Fruit fly (Drosophila melanogaster) whole organism, embryonic: ENCODE measurements around the gene CG12299.

Experiments used
- Aef1 ChIP-seq: fragments of 200-800 bp; sonication (Bioruptor generic); IDR thresholded peaks from 3 replicates; pipeline ENCODE4 v1.3.6; 2022; ENCODE audit warnings: missing biosample characterization, missing genetic modification characterization
- Atf3 ChIP-seq: fragments of 200-800 bp; sonication (Bioruptor generic); optimal IDR thresholded peaks from 3 replicates; lab custom pipeline; 2016; ENCODE audit warnings: missing biosample characterization, missing genetic modification characterization
- CG10979 ChIP-seq: fragments of 200-800 bp; sonication (Bioruptor generic); optimal IDR thresholded peaks from 2 replicates; lab custom pipeline; 2018; ENCODE audit warnings: missing biosample characterization, mild to moderate bottlenecking, missing genetic modification characterization, moderate library complexity
- CG13624 ChIP-seq: fragments of 200-800 bp; sonication (Bioruptor generic); optimal IDR thresholded peaks from 2 replicates; lab custom pipeline; 2016; ENCODE audit warnings: missing biosample characterization, missing genetic modification characterization
- CG15696 ChIP-seq: fragments of 200-800 bp; sonication (Bioruptor generic); optimal IDR thresholded peaks from 2 replicates; lab custom pipeline; 2019; ENCODE audit warnings: missing biosample characterization, mild to moderate bottlenecking, missing genetic modification characterization, moderate library complexity
- CG17829 ChIP-seq: fragments of 200-800 bp; optimal IDR thresholded peaks from 2 replicates; lab custom pipeline; 2019; ENCODE audit warnings: missing biosample characterization, mild to moderate bottlenecking, missing genetic modification characterization, moderate library complexity
- CG31388 ChIP-seq: fragments of 200-800 bp; sonication (Bioruptor generic); optimal IDR thresholded peaks from 2 replicates; lab custom pipeline; 2016; ENCODE audit warnings: missing biosample characterization, missing genetic modification characterization
- CG3407 ChIP-seq: fragments of 200-800 bp; sonication (Bioruptor generic); optimal IDR thresholded peaks from 2 replicates; lab custom pipeline; 2018; ENCODE audit warnings: missing biosample characterization, mild to moderate bottlenecking, missing genetic modification characterization
- CG5180 ChIP-seq: fragments of 200-800 bp; sonication (Bioruptor generic); optimal IDR thresholded peaks from 3 replicates; lab custom pipeline; 2017; ENCODE audit warnings: missing biosample characterization, missing genetic modification characterization, mild to moderate bottlenecking, moderate library complexity, missing genetic modification reagents
- CG9932 ChIP-seq: fragments of 200-800 bp; sonication (Bioruptor generic); IDR thresholded peaks from 2 replicates; pipeline ENCODE4 v1.3.6; 2022; ENCODE audit warnings: missing biosample characterization, missing genetic modification characterization
- CHES-1-like ChIP-seq: fragments of 200-800 bp; sonication (Bioruptor generic); optimal IDR thresholded peaks from 2 replicates; lab custom pipeline; 2016; ENCODE audit warnings: missing biosample characterization, missing genetic modification characterization
- D19A ChIP-seq: fragments of 200-800 bp; optimal IDR thresholded peaks from 3 replicates; lab custom pipeline; 2019; ENCODE audit warnings: missing biosample characterization, mild to moderate bottlenecking, missing genetic modification characterization, moderate library complexity
- Dbx ChIP-seq: fragments of 200-800 bp; sonication (Bioruptor generic); IDR thresholded peaks from 3 replicates; pipeline ENCODE4 v1.3.6; 2022; ENCODE audit warnings: missing biosample characterization, missing genetic modification characterization
- Dll ChIP-seq: fragments of 200-800 bp; sonication (Bioruptor generic); IDR thresholded peaks from 4 replicates; pipeline ENCODE4 v1.3.6; 2022; ENCODE audit warnings: missing biosample characterization, missing genetic modification characterization; ENCODE audit not compliant: partially characterized antibody
- Dp ChIP-seq: fragments of 200-800 bp; sonication (Bioruptor generic); optimal IDR thresholded peaks from 2 replicates; lab custom pipeline; 2018; ENCODE audit warnings: missing biosample characterization, mild to moderate bottlenecking, missing genetic modification characterization, moderate library complexity
- Gug ChIP-seq: fragments of 200-800 bp; sonication (Bioruptor generic); IDR thresholded peaks from 4 replicates; pipeline ENCODE4 v1.3.6; 2022; ENCODE audit warnings: missing biosample characterization, missing genetic modification characterization
- Hand ChIP-seq: fragments of 200-800 bp; sonication (Bioruptor generic); optimal IDR thresholded peaks from 2 replicates; lab custom pipeline; 2017; ENCODE audit warnings: mild to moderate bottlenecking, missing biosample characterization, missing genetic modification reagents, missing genetic modification characterization
- MESR4 ChIP-seq: fragments of 200-800 bp; sonication (Bioruptor generic); optimal IDR thresholded peaks from 2 replicates; lab custom pipeline; 2018; ENCODE audit warnings: missing biosample characterization, mild to moderate bottlenecking, missing genetic modification characterization, moderate library complexity
- MTF-1 ChIP-seq: fragments of 200-800 bp; sonication (Bioruptor generic); optimal IDR thresholded peaks from 2 replicates; lab custom pipeline; 2018; ENCODE audit warnings: missing biosample characterization, mild to moderate bottlenecking, missing genetic modification characterization, borderline replicate concordance
- Med ChIP-seq: fragments of 200-800 bp; sonication (Bioruptor generic); peaks from one replicate; lab custom pipeline; 2016; ENCODE audit warnings: missing biosample characterization, missing genetic modification characterization, mild to moderate bottlenecking, inconsistent platforms, moderate library complexity
- NC2α ChIP-seq: fragments of 200-800 bp; sonication (Bioruptor generic); optimal IDR thresholded peaks from 2 replicates; lab custom pipeline; 2016; ENCODE audit warnings: missing biosample characterization, missing genetic modification characterization
- NfI ChIP-seq: fragments of 200-800 bp; sonication (Bioruptor generic); optimal IDR thresholded peaks from 3 replicates; lab custom pipeline; 2018; ENCODE audit warnings: missing biosample characterization, mild to moderate bottlenecking, missing genetic modification characterization, moderate library complexity
- Rx ChIP-seq: fragments of 200-800 bp; sonication (Bioruptor generic); IDR thresholded peaks from 2 replicates; pipeline ENCODE4 v1.3.6; 2022; ENCODE audit warnings: missing biosample characterization, missing genetic modification characterization
- Trl ChIP-seq, 3 experiments: fragments of >200 bp in 2 of 3; fragments of 200-800 bp in 1 of 3; sonication (Bioruptor generic) in 1 of 3; optimal IDR thresholded peaks; 2 replicates in 1 of 3; 3 replicates in 2 of 3; lab custom pipeline; 2016 to 2017; ENCODE audit warnings: missing biosample characterization in 1 of 3, missing genetic modification characterization in 1 of 3
- Vsx1 ChIP-seq: fragments of 200-800 bp; sonication (Bioruptor generic); optimal IDR thresholded peaks from 2 replicates; lab custom pipeline; 2017; ENCODE audit warnings: missing biosample characterization, mild to moderate bottlenecking, missing genetic modification characterization, missing genetic modification reagents
- ap ChIP-seq: fragments of 200-800 bp; sonication (Bioruptor generic); IDR thresholded peaks from 2 replicates; pipeline ENCODE4 v1.3.6; 2022; ENCODE audit warnings: missing biosample characterization, missing genetic modification characterization
- cg ChIP-seq: fragments of 200-800 bp; sonication (Bioruptor generic); optimal IDR thresholded peaks from 3 replicates; lab custom pipeline; 2019; ENCODE audit warnings: missing biosample characterization, mild to moderate bottlenecking, missing genetic modification characterization, moderate library complexity
- chinmo ChIP-seq: fragments of 200-800 bp; sonication (Bioruptor generic); IDR thresholded peaks from 4 replicates; pipeline ENCODE4 v1.3.6; 2022; ENCODE audit warnings: missing biosample characterization, missing genetic modification characterization; ENCODE audit not compliant: partially characterized antibody
- chm ChIP-seq: fragments of 200-800 bp; sonication (Bioruptor generic); IDR thresholded peaks from 2 replicates; pipeline ENCODE4 v1.3.6; 2022; ENCODE audit warnings: missing biosample characterization, missing genetic modification characterization
- disco-r ChIP-seq: fragments of 200-800 bp; sonication (Bioruptor generic); optimal IDR thresholded peaks from 2 replicates; lab custom pipeline; 2016; ENCODE audit warnings: missing biosample characterization, missing genetic modification characterization
- dysf ChIP-seq: fragments of 200-800 bp; sonication (Bioruptor generic); IDR thresholded peaks from 3 replicates; pipeline ENCODE4 v1.3.6; 2022; ENCODE audit warnings: missing biosample characterization, missing genetic modification characterization
- exex ChIP-seq: fragments of 200-800 bp; sonication (Bioruptor generic); optimal IDR thresholded peaks from 4 replicates; lab custom pipeline; 2018; ENCODE audit warnings: missing biosample characterization, mild to moderate bottlenecking, missing genetic modification characterization, moderate library complexity
- gcm2 ChIP-seq: fragments of 200-800 bp; sonication (Bioruptor generic); optimal IDR thresholded peaks from 2 replicates; lab custom pipeline; 2016; ENCODE audit warnings: missing biosample characterization, missing genetic modification characterization
- her ChIP-seq: fragments of 200-800 bp; sonication (Bioruptor generic); optimal IDR thresholded peaks from 2 replicates; lab custom pipeline; 2016; ENCODE audit warnings: missing biosample characterization, missing genetic modification characterization
- knrl ChIP-seq: fragments of 200-800 bp; sonication (Bioruptor generic); IDR thresholded peaks from 3 replicates; pipeline ENCODE4 v1.3.6; 2022; ENCODE audit warnings: missing biosample characterization, missing genetic modification characterization; ENCODE audit not compliant: partially characterized antibody
- maf-S ChIP-seq: fragments of 200-800 bp; sonication (Bioruptor generic); optimal IDR thresholded peaks from 2 replicates; lab custom pipeline; 2016; ENCODE audit warnings: missing biosample characterization, missing genetic modification characterization
- pros ChIP-seq: fragments of 200-800 bp; sonication (Bioruptor generic); optimal IDR thresholded peaks from 3 replicates; lab custom pipeline; 2019; ENCODE audit warnings: missing biosample characterization, mild to moderate bottlenecking, missing genetic modification characterization, moderate library complexity
- repo ChIP-seq: fragments of 200-800 bp; sonication (Bioruptor generic); optimal IDR thresholded peaks from 2 replicates; lab custom pipeline; 2016; ENCODE audit warnings: missing biosample characterization, missing genetic modification characterization
- row ChIP-seq: fragments of 200-800 bp; sonication (Bioruptor generic); IDR thresholded peaks from 3 replicates; pipeline ENCODE4 v1.3.6; 2022; ENCODE audit warnings: missing biosample characterization, missing genetic modification characterization
- sens-2 ChIP-seq: fragments of 200-800 bp; sonication (Bioruptor generic); IDR thresholded peaks from 2 replicates; pipeline ENCODE4 v1.3.6; 2022; ENCODE audit warnings: missing biosample characterization, missing genetic modification characterization
- so ChIP-seq: fragments of 200-800 bp; sonication (Bioruptor generic); IDR thresholded peaks from 3 replicates; pipeline ENCODE4 v1.3.6; 2022; ENCODE audit warnings: missing biosample characterization, missing genetic modification characterization
- vfl ChIP-seq: fragments of 200-800 bp; sonication (Bioruptor generic); optimal IDR thresholded peaks from 2 replicates; lab custom pipeline; 2016; ENCODE audit warnings: missing biosample characterization, missing genetic modification characterization
- vvl ChIP-seq: fragments of 200-800 bp; sonication (Bioruptor generic); IDR thresholded peaks from 2 replicates; pipeline ENCODE4 v1.3.6; 2022; ENCODE audit warnings: missing biosample characterization, missing genetic modification characterization
- wek ChIP-seq: fragments of 200-800 bp; sonication (Bioruptor generic); optimal IDR thresholded peaks from 3 replicates; lab custom pipeline; 2018; ENCODE audit warnings: missing biosample characterization, mild to moderate bottlenecking, missing genetic modification characterization, moderate library complexity
- yki ChIP-seq: fragments of >200 bp; optimal IDR thresholded peaks from 3 replicates; lab custom pipeline; 2018
- zen ChIP-seq: fragments of 200-800 bp; sonication (Bioruptor generic); optimal IDR thresholded peaks from 3 replicates; lab custom pipeline; 2018; ENCODE audit warnings: missing biosample characterization, mild to moderate bottlenecking, missing genetic modification characterization, moderate library complexity
- zfh1 ChIP-seq: fragments of 200-800 bp; sonication (Bioruptor generic); IDR thresholded peaks from 3 replicates; pipeline ENCODE4 v1.3.6; 2022; ENCODE audit warnings: missing biosample characterization, missing genetic modification characterization

The CG12299 gene

dm6 chr2L:10756049-10756448, 18.9 kb downstream of the CG12299 start, which contains the start of gene CG17124 (continued):
- TF ChIP-seq Vsx1 (GFP tag; lab: Kevin White, UChicago) (no peak), Dp (GFP tag; lab: Kevin White, UChicago) (no peak), disco-r (GFP tag; lab: Kevin White, UChicago) (no peak), MESR4 (no peak), Aef1 (GFP tag; lab: Robert Waterston, UW) (no peak), CG31388 (GFP tag; lab: Kevin White, UChicago) (no peak), pros (GFP tag; lab: Kevin White, UChicago) (no peak), wek (GFP tag; lab: Kevin White, UChicago) (peak; percentile 45), Gug (GFP tag; lab: Robert Waterston, UW) (no peak), dysf (GFP tag; lab: Robert Waterston, UW) (0 out of 3 replicates have a peak, but pooled peaks have one; percentile 15), NC2α (GFP tag; lab: Kevin White, UChicago) (no peak), so (GFP tag; lab: Robert Waterston, UW) (no peak), CG10979 (tag; lab: Kevin White, UChicago) (no peak), zen (no peak), D19A (tag; lab: Kevin White, UChicago) (no peak), Dll (GFP tag; lab: Robert Waterston, UW) (no peak), chm (peak; percentile 70; the same call in 1 of the 2 replicates), vfl (GFP tag; lab: Kevin White, UChicago) (no peak), CG9932 (no peak), yki (lab: Kevin White, UChicago) (no peak), Rx (GFP tag; lab: Robert Waterston, UW) (no peak), cg (GFP tag; lab: Kevin White, UChicago) (peak; percentile 46), CG5180 (GFP tag; lab: Kevin White, UChicago) (peak; percentile 72), ap (GFP tag; lab: Robert Waterston, UW) (no peak), her (peak; percentile 64), zfh1 (no peak), CG17829 (tag; lab: Kevin White, UChicago) (no peak), knrl (GFP tag; lab: Robert Waterston, UW) (peak; percentile 38; the same call in 1 of the 3 replicates), Hand (GFP tag; lab: Kevin White, UChicago) (peak; percentile 19), CHES-1-like (GFP tag; lab: Kevin White, UChicago) (no peak), CG3407 (GFP tag; lab: Kevin White, UChicago) (no peak), repo (GFP tag; lab: Kevin White, UChicago) (peak; percentile 35), Atf3 (no peak), Med (GFP tag; lab: Kevin White, UChicago) (peak; percentile 91), exex (tag; lab: Kevin White, UChicago) (no peak), CG15696 (tag; lab: Kevin White, UChicago) (no peak), vvl (peak; percentile 71; the same call in 1 of the 2 replicates), NfI (GFP tag; lab: Kevin White, UChicago) (peak; percentile 30), chinmo (GFP tag; lab: Robert Waterston, UW) (peak; percentile 84; the same call in 3 of the 4 replicates), maf-S (GFP tag; lab: Kevin White, UChicago) (no peak), sens-2 (GFP tag; lab: Robert Waterston, UW) (no peak), CG13624 (GFP tag; lab: Kevin White, UChicago) (peak; percentile 4), gcm2 (GFP tag; lab: Kevin White, UChicago) (no peak), Trl (optimal IDR thresholded peaks at IDR 0.05; lab: Kevin White, UChicago) (peak; percentile 43 to 61), Trl (GFP tag; optimal IDR thresholded peaks at IDR 0.05; lab: Kevin White, UChicago) (peak; percentile 44), Dbx (GFP tag; lab: Robert Waterston, UW) (peak; percentile 62; the same call in 1 of the 3 replicates), row (GFP tag; lab: Robert Waterston, UW) (no peak; the same call in 2 of the 3 replicates), MTF-1 (peak; percentile 64)
